Worm (Caenorhabditis elegans) whole organism, L4 larva: ENCODE results near the gene F38A1.13.

ENCODE experiments used
- F10B5.3 ChIP-seq: sonication (generic microtip); optimal IDR thresholded peaks from 2 replicates; lab custom pipeline; 2016; ENCODE audit warnings: mild to moderate bottlenecking, missing genetic modification characterization, missing compliant biosample characterization
- F26F4.8 ChIP-seq: fragments of 200-800 bp; sonication (Bioruptor generic); conservative IDR thresholded peaks from 2 replicates; pipeline ENCODE4 v1.3.6; 2022; ENCODE audit warnings: missing genetic modification characterization, missing compliant biosample characterization
- F44E2.7 ChIP-seq: fragments of 200-800 bp; sonication (Bioruptor generic); IDR thresholded peaks from 2 replicates; pipeline ENCODE4 v2.1.2; 2022; ENCODE audit warnings: missing genetic modification characterization, missing compliant biosample characterization
- F49E8.2 ChIP-seq: sonication (generic microtip); optimal IDR thresholded peaks from 2 replicates; lab custom pipeline; 2016; ENCODE audit warnings: missing compliant biosample characterization, mild to moderate bottlenecking, missing genetic modification characterization, borderline replicate concordance
- Y105C5A.15 ChIP-seq: fragments of 200-800 bp; sonication (Bioruptor generic); IDR thresholded peaks from 2 replicates; pipeline ENCODE4 v1.3.6; 2022; ENCODE audit warnings: missing genetic modification characterization, missing compliant biosample characterization
- Y48G9A.11 ChIP-seq: fragments of 200-800 bp; sonication (Bioruptor generic); IDR thresholded peaks from 2 replicates; pipeline ENCODE4 v1.3.6; 2022; ENCODE audit warnings: missing genetic modification reagents, missing genetic modification characterization, missing compliant biosample characterization
- Y5F2A.4 ChIP-seq: fragments of 200-800 bp; sonication (Bioruptor generic); optimal IDR thresholded peaks from 2 replicates; lab custom pipeline; 2018; ENCODE audit warnings: mild to moderate bottlenecking, missing genetic modification characterization, missing compliant biosample characterization
- ZK546.5 ChIP-seq, 2 experiments: sonication (generic microtip); optimal IDR thresholded peaks; 2 replicates each; lab custom pipeline; 2017; ENCODE audit warnings: missing biosample characterization in 2 of 2, missing genetic modification characterization in 2 of 2
- aha-1 ChIP-seq: fragments of 150-350 bp; peaks from one replicate; lab custom pipeline; 2014; ENCODE audit warnings: missing biosample characterization, missing genetic modification characterization
- aly-2 ChIP-seq: sonication (generic microtip); optimal IDR thresholded peaks from 2 replicates; lab custom pipeline; 2018; ENCODE audit warnings: missing biosample characterization, missing genetic modification characterization
- ama-1 ChIP-seq: fragments of 150-350 bp; optimal IDR thresholded peaks from 2 replicates; lab custom pipeline; 2014; ENCODE audit warnings: inconsistent platforms, mixed read lengths
- arid-1 ChIP-seq: fragments of 200-800 bp; sonication (Bioruptor generic); conservative IDR thresholded peaks from 2 replicates; pipeline ENCODE4 v1.3.6; 2022; ENCODE audit warnings: missing genetic modification reagents, missing genetic modification characterization, missing compliant biosample characterization
- ceh-32 ChIP-seq: sonication (generic microtip); optimal IDR thresholded peaks from 2 replicates; lab custom pipeline; 2016; ENCODE audit warnings: mild to moderate bottlenecking, missing genetic modification characterization, missing compliant biosample characterization; ENCODE audit not compliant: poor library complexity
- daf-12 ChIP-seq: fragments of 150-350 bp; optimal IDR thresholded peaks from 2 replicates; lab custom pipeline; 2014; ENCODE audit warnings: missing biosample characterization, missing genetic modification reagents, missing genetic modification characterization
- daf-16 ChIP-seq, 3 experiments: sonication (generic microtip); optimal IDR thresholded peaks; 2 replicates each; lab custom pipeline; 2016 to 2017; ENCODE audit warnings: missing genetic modification characterization in 3 of 3, missing genetic modification reagents in 3 of 3, mild to moderate bottlenecking in 2 of 3, missing compliant biosample characterization in 2 of 3, missing biosample characterization in 1 of 3, moderate library complexity in 1 of 3
- daf-19 ChIP-seq: fragments of 200-800 bp; sonication (Bioruptor generic); conservative IDR thresholded peaks from 2 replicates; pipeline ENCODE4 v1.3.6; 2022; ENCODE audit warnings: missing genetic modification characterization, missing compliant biosample characterization
- dmd-8 ChIP-seq: fragments of 200-800 bp; sonication (Bioruptor generic); IDR thresholded peaks from 2 replicates; pipeline ENCODE4 v1.3.6; 2022; ENCODE audit warnings: missing genetic modification characterization, missing compliant biosample characterization
- dpl-1 ChIP-seq: fragments of 150-350 bp; optimal IDR thresholded peaks from 2 replicates; lab custom pipeline; 2014; ENCODE audit warnings: missing biosample characterization, missing genetic modification reagents, missing genetic modification characterization
- egl-43 ChIP-seq: fragments of 200-800 bp; sonication (Bioruptor generic); IDR thresholded peaks from 2 replicates; pipeline ENCODE4 v1.3.6; 2022; ENCODE audit warnings: missing genetic modification reagents, missing genetic modification characterization, missing compliant biosample characterization
- fkh-10 ChIP-seq: fragments of 150-350 bp; optimal IDR thresholded peaks from 2 replicates; lab custom pipeline; 2014; ENCODE audit warnings: missing biosample characterization, missing genetic modification reagents, missing genetic modification characterization
- gei-8 ChIP-seq: fragments of 200-800 bp; sonication (Bioruptor generic); optimal IDR thresholded peaks from 2 replicates; lab custom pipeline; 2018; ENCODE audit warnings: mild to moderate bottlenecking, missing genetic modification characterization, missing compliant biosample characterization
- hmg-1.1 ChIP-seq: fragments of 200-800 bp; sonication (Bioruptor generic); IDR thresholded peaks from 2 replicates; pipeline ENCODE4 v1.3.6; 2022; ENCODE audit warnings: missing genetic modification reagents, missing genetic modification characterization, missing compliant biosample characterization
- lim-7 ChIP-seq: fragments of 200-800 bp; sonication (Bioruptor generic); IDR thresholded peaks from 2 replicates; pipeline ENCODE4 v1.3.6; 2022; ENCODE audit warnings: missing genetic modification characterization, missing compliant biosample characterization
- lin-1 ChIP-seq: fragments of 200-800 bp; sonication (Bioruptor generic); IDR thresholded peaks from 2 replicates; pipeline ENCODE4 v1.3.6; 2022; ENCODE audit warnings: missing genetic modification reagents, missing genetic modification characterization, missing compliant biosample characterization
- lin-13 ChIP-seq: fragments of 150-350 bp; optimal IDR thresholded peaks from 2 replicates; lab custom pipeline; 2014; ENCODE audit warnings: missing biosample characterization, missing genetic modification reagents, missing genetic modification characterization
- lsy-2 ChIP-seq, 2 experiments: fragments of 150-350 bp in 1 of 2; sonication (generic microtip) in 1 of 2; optimal IDR thresholded peaks; 2 replicates each; lab custom pipeline; 2014 to 2017; ENCODE audit warnings: missing biosample characterization in 2 of 2, missing genetic modification characterization in 2 of 2
- madf-5 ChIP-seq, 2 experiments: fragments of 200-800 bp; sonication (Bioruptor generic); IDR thresholded peaks; 2 replicates each; pipeline ENCODE4 v1.3.6; 2022; ENCODE audit warnings: missing compliant biosample characterization in 2 of 2, missing genetic modification characterization in 2 of 2
- madf-9 ChIP-seq: fragments of 200-800 bp; sonication (Bioruptor generic); conservative IDR thresholded peaks from 2 replicates; pipeline ENCODE4 v1.3.6; 2022; ENCODE audit warnings: missing genetic modification reagents, missing genetic modification characterization, missing compliant biosample characterization
- mdl-1 ChIP-seq, 2 experiments: fragments of 150-350 bp in 1 of 2; sonication (generic microtip) in 1 of 2; optimal IDR thresholded peaks; 2 replicates each; lab custom pipeline; 2014 to 2017; ENCODE audit warnings: missing biosample characterization in 2 of 2, missing genetic modification characterization in 2 of 2
- mdt-29 ChIP-seq: fragments of 200-800 bp; sonication (Bioruptor generic); IDR thresholded peaks from 2 replicates; pipeline ENCODE4 v1.3.6; 2022; ENCODE audit warnings: missing genetic modification reagents, missing genetic modification characterization, missing compliant biosample characterization
- mxl-2 ChIP-seq: fragments of 200-800 bp; sonication (Bioruptor generic); conservative IDR thresholded peaks from 2 replicates; pipeline ENCODE4 v1.3.6; 2022; ENCODE audit warnings: missing genetic modification reagents, missing genetic modification characterization, missing compliant biosample characterization
- mxl-3 ChIP-seq: fragments of 200-800 bp; sonication (Bioruptor generic); optimal IDR thresholded peaks from 2 replicates; lab custom pipeline; 2018; ENCODE audit warnings: mild to moderate bottlenecking, missing genetic modification characterization, missing compliant biosample characterization
- nhr-10 ChIP-seq: fragments of 150-350 bp; optimal IDR thresholded peaks from 2 replicates; lab custom pipeline; 2014; ENCODE audit warnings: missing biosample characterization, missing genetic modification characterization
- nhr-111 ChIP-seq: fragments of 200-800 bp; sonication (Bioruptor generic); optimal IDR thresholded peaks from 2 replicates; lab custom pipeline; 2018; ENCODE audit warnings: mild to moderate bottlenecking, missing genetic modification characterization, missing compliant biosample characterization
- nhr-6 ChIP-seq: fragments of 150-350 bp; optimal IDR thresholded peaks from 2 replicates; lab custom pipeline; 2014; ENCODE audit warnings: missing biosample characterization, missing genetic modification characterization
- nhr-76 ChIP-seq: fragments of 150-350 bp; optimal IDR thresholded peaks from 2 replicates; lab custom pipeline; 2014; ENCODE audit warnings: missing biosample characterization, missing genetic modification characterization
- php-3 ChIP-seq: fragments of 200-800 bp; sonication (Bioruptor generic); IDR thresholded peaks from 2 replicates; pipeline ENCODE4 v1.3.6; 2022; ENCODE audit warnings: missing genetic modification reagents, missing genetic modification characterization, missing compliant biosample characterization
- pqm-1 ChIP-seq: sonication (generic microtip); optimal IDR thresholded peaks from 2 replicates; lab custom pipeline; 2017; ENCODE audit warnings: missing biosample characterization, missing genetic modification characterization
- snpc-1.2 ChIP-seq: fragments of 200-800 bp; sonication (Bioruptor generic); IDR thresholded peaks from 2 replicates; pipeline ENCODE4 v1.3.6; 2022; ENCODE audit warnings: missing genetic modification reagents, missing genetic modification characterization, missing compliant biosample characterization
- spr-1 ChIP-seq: sonication (generic microtip); optimal IDR thresholded peaks from 2 replicates; lab custom pipeline; 2016; ENCODE audit warnings: mild to moderate bottlenecking, missing genetic modification characterization, missing compliant biosample characterization
- tra-1 ChIP-seq: fragments of 200-800 bp; sonication (Bioruptor generic); IDR thresholded peaks from 2 replicates; pipeline ENCODE4 v1.3.6; 2022; ENCODE audit warnings: missing genetic modification reagents, missing genetic modification characterization, missing compliant biosample characterization
- unc-130 ChIP-seq: sonication (generic microtip); optimal IDR thresholded peaks from 2 replicates; lab custom pipeline; 2016; ENCODE audit warnings: missing genetic modification reagents, missing genetic modification characterization, missing compliant biosample characterization
- unc-39 ChIP-seq: sonication (generic microtip); optimal IDR thresholded peaks from 2 replicates; lab custom pipeline; 2017; ENCODE audit warnings: missing biosample characterization, missing genetic modification characterization
- vab-7 ChIP-seq: fragments of 200-800 bp; sonication (Bioruptor generic); IDR thresholded peaks from 2 replicates; pipeline ENCODE4 v1.3.6; 2022; ENCODE audit warnings: missing genetic modification reagents, missing genetic modification characterization, missing compliant biosample characterization
- zag-1 ChIP-seq: fragments of 150-350 bp; optimal IDR thresholded peaks from 2 replicates; lab custom pipeline; 2014; ENCODE audit warnings: missing biosample characterization, missing genetic modification characterization
- zfp-2 ChIP-seq: sonication (generic microtip); optimal IDR thresholded peaks from 2 replicates; lab custom pipeline; 2016; ENCODE audit warnings: mild to moderate bottlenecking, missing genetic modification characterization, missing compliant biosample characterization

Gene F38A1.13

ce11 chrIV:1275910-1276309 is 10.9 kb downstream of the F38A1.13 start (continued):
- TF ChIP-seq php-3 (no peak), pqm-1 (tag; lab: Kevin White, UChicago) (no peak), madf-9 (GFP tag; lab: Robert Waterston, UW) (no peak), egl-43 (GFP tag; lab: Robert Waterston, UW) (no peak), Y48G9A.11 (GFP tag; lab: Robert Waterston, UW) (0 out of 2 replicates have a peak, but pooled peaks have one; percentile 48), ama-1 (no peak), unc-39 (tag; lab: Kevin White, UChicago) (no peak), ZK546.5 (tag; optimal IDR thresholded peaks at IDR 0.05; lab: Kevin White, UChicago) (no peak), ceh-32 (tag; lab: Kevin White, UChicago) (no peak), fkh-10 (GFP tag; lab: Kevin White, UChicago) (no peak), F44E2.7 (no peak), Y105C5A.15 (GFP tag; lab: Robert Waterston, UW) (no peak), dmd-8 (GFP tag; lab: Robert Waterston, UW) (no peak)

DNA sequence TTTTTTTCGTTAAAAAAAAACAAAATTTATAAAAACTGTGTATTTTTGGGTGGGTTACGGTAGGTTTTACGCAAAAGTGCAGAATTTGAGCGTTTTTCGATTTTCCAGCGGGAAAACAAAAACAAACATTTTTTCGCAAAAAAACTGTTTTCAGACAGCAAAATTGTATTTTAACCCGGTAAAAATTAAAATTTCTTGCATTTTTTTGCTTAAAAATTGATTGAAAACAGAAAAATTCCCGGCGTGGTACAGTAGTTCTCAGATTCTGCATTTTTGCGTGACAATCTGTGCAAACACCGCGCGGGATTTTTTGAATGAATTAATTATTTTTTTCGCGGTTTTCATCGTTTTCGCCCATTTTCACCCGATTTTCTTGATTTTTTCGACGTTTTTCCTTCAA is 12.0 kb downstream of the F38A1.13 start:
- TF ChIP-seq mdl-1 (tag; optimal IDR thresholded peaks at IDR 0.05; lab: Kevin White, UChicago) (no peak), aha-1 (peak; percentile 85), snpc-1.2 (GFP tag; lab: Robert Waterston, UW) (no peak), F49E8.2 (tag; lab: Kevin White, UChicago) (no peak), Y48G9A.11 (GFP tag; lab: Robert Waterston, UW) (0 out of 2 replicates have a peak, but pooled peaks have one; percentile 32), nhr-76 (tag; lab: Kevin White, UChicago) (no peak), daf-12 (tag; lab: Kevin White, UChicago) (no peak), lsy-2 (tag; optimal IDR thresholded peaks at IDR 0.05; lab: Kevin White, UChicago) (peak in 1 of 2 experiments; percentile 53), mxl-2 (GFP tag; lab: Robert Waterston, UW) (no peak), hmg-1.1 (GFP tag; lab: Robert Waterston, UW) (no peak), lin-13 (GFP tag; lab: Kevin White, UChicago) (no peak), mxl-3 (GFP tag; lab: Kevin White, UChicago) (no peak), php-3 (no peak), fkh-10 (GFP tag; lab: Kevin White, UChicago) (no peak), nhr-10 (tag; lab: Kevin White, UChicago) (no peak), spr-1 (no peak), dmd-8 (GFP tag; lab: Robert Waterston, UW) (no peak), dpl-1 (GFP tag; lab: Kevin White, UChicago) (no peak), zag-1 (tag; lab: Kevin White, UChicago) (no peak), gei-8 (GFP tag; lab: Kevin White, UChicago) (no peak), unc-130 (GFP tag; lab: Kevin White, UChicago) (peak; percentile 59), mdt-29 (GFP tag; lab: Robert Waterston, UW) (no peak), daf-16 (GFP tag; optimal IDR thresholded peaks at IDR 0.05; lab: Kevin White, UChicago) (no peak), daf-16 (tag; optimal IDR thresholded peaks at IDR 0.05; lab: Kevin White, UChicago) (no peak), F26F4.8 (GFP tag; lab: Robert Waterston, UW) (no peak), tra-1 (GFP tag; lab: Robert Waterston, UW) (no peak)

ce11 chrIV:1278945-1279344 is 13.9 kb downstream of the F38A1.13 start:
- TF ChIP-seq hmg-1.1 (GFP tag; lab: Robert Waterston, UW) (0 out of 2 replicates have a peak, but pooled peaks have one; percentile 24), madf-5 (GFP tag; IDR thresholded peaks at IDR 0.05; lab: Robert Waterston, UW) (no peak)

- TF ChIP-seq arid-1 = no peak
- TF ChIP-seq egl-43 (GFP tag; lab: Robert Waterston, UW) = no peak
- TF ChIP-seq daf-19 (GFP tag; lab: Robert Waterston, UW) = no peak
- TF ChIP-seq nhr-111 (GFP tag; lab: Kevin White, UChicago) = no peak
- TF ChIP-seq zfp-2 (tag; lab: Kevin White, UChicago) = no peak
- no peak for TF ChIP-seq vab-7 (GFP tag; lab: Robert Waterston, UW)
- no peak for TF ChIP-seq Y5F2A.4 (GFP tag; lab: Kevin White, UChicago)
- no peak for TF ChIP-seq Y105C5A.15 (GFP tag; lab: Robert Waterston, UW)
- TF ChIP-seq pqm-1 (tag; lab: Kevin White, UChicago) = peak; percentile 28
- TF ChIP-seq dpl-1 (GFP tag; lab: Kevin White, UChicago) = no peak
- TF ChIP-seq lim-7 (GFP tag; lab: Robert Waterston, UW) = no peak
- no peak for TF ChIP-seq lsy-2 (tag; optimal IDR thresholded peaks at IDR 0.05; lab: Kevin White, UChicago)
- TF ChIP-seq aly-2 = no peak
- no peak for TF ChIP-seq lin-1
- no peak for TF ChIP-seq fkh-10 (GFP tag; lab: Kevin White, UChicago)
- TF ChIP-seq F10B5.3 (tag; lab: Kevin White, UChicago) = no peak
- peak; percentile 32 for TF ChIP-seq nhr-6 (tag; lab: Kevin White, UChicago)
Observed at ce11 chrIV:1284877-1285276, 19.8 kb downstream of the F38A1.13 start.
